Fruit fly (Drosophila melanogaster): ENCODE data around the gene zfh2.

DNA sequence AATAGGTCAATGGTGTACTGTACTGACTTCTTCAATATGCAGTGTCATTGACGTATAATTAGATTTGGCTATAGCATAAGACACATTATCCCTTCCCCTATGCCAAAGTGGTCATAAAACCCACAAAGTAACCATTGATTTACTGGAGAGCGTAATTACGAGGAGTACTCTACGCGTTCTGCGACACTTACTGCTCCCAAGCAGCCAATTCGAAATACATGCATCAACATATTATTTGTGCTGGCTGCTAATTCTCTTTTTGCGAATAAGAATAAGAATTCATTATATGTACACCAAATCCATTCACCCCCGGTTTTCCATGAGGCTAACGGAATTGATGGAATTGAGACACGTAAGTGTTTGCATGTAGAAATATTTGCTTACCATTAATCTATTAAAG, 9.0 kb upstream of the zfh2 start:
- TF ChIP-seq ttk (optimal IDR thresholded peaks at IDR 0.05) (no peak), h (optimal IDR thresholded peaks at IDR 0.05) (no peak)
